Worm (Caenorhabditis elegans): ENCODE measurements around the gene T11F9.21.

The T11F9.21 gene

DNA sequence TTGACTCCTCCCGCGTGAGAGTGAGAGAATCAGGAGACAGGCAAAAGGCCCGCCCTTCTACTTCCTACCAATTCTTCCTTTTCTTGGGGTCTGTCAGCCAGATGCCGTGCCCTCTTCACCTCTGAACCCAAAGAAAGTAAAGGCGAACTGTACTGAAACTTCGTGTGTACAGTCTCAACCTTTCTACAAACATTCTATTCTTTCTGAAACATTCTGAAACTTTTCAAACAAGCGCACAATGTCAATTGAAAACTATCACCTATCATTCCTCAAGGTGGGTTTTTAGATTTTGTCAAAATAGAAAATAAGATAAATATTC is 39.9 kb downstream of the T11F9.21 start (continued):
- TF ChIP-seq K12H6.12 (tag; optimal IDR thresholded peaks at IDR 0.05) (no peak), T07F8.4 (tag; optimal IDR thresholded peaks at IDR 0.05) (no peak), cebp-1 (GFP tag; IDR thresholded peaks at IDR 0.05) (no peak), cebp-1 (tag; optimal IDR thresholded peaks at IDR 0.05) (peak; percentile 22), ztf-22 (GFP tag; optimal IDR thresholded peaks at IDR 0.05) (no peak), ama-1 (optimal IDR thresholded peaks at IDR 0.05) (peak; percentile 52), ama-1 (GFP tag; optimal IDR thresholded peaks at IDR 0.05) (no peak), ets-4 (GFP tag; optimal IDR thresholded peaks at IDR 0.05) (no peak), lin-26 (GFP tag; IDR thresholded peaks at IDR 0.05) (no peak), gei-17 (GFP tag; optimal IDR thresholded peaks at IDR 0.05) (no peak), C06A6.2 (GFP tag; conservative IDR thresholded peaks at IDR 0.05) (0 out of 2 replicates have a peak, but pooled peaks have one; percentile 7)

DNA sequence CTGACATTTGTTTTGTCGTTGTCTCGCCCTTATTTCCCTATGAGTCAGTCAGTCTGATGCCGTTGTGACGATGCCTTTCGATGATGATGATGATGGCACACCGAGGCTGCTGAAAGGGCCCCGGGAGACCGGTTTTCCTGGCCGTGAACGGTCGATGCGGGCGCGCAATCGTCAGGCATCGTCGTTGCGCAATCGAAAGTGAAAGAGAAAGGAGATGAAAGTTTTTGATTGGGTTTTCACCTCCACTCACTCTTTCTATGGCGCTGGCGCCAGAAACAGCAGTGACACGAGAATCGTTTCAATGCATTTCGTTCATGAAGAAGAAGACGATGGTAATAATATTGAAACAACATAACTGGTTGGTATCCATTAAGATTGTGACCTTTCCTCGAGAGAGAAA is 40.4 kb downstream of the T11F9.21 start:
- TF ChIP-seq lag-1 (GFP tag; IDR thresholded peaks at IDR 0.05): no peak
- no peak for TF ChIP-seq sptf-2 (GFP tag; optimal IDR thresholded peaks at IDR 0.05)
- TF ChIP-seq ama-1 (optimal IDR thresholded peaks at IDR 0.05): no peak
- TF ChIP-seq ama-1 (GFP tag; optimal IDR thresholded peaks at IDR 0.05): no peak
- 0 out of 2 replicates have a peak, but pooled peaks have one; percentile 75 for TF ChIP-seq nhr-120 (GFP tag; IDR thresholded peaks at IDR 0.05)
- 0 out of 2 replicates have a peak, but pooled peaks have one; percentile 23 for TF ChIP-seq ceh-91 (GFP tag; IDR thresholded peaks at IDR 0.05)
- 0 out of 2 replicates have a peak, but pooled peaks have one; percentile 17 for TF ChIP-seq lin-26 (GFP tag; IDR thresholded peaks at IDR 0.05)
- no peak for TF ChIP-seq ztf-28 (GFP tag; IDR thresholded peaks at IDR 0.05)
- TF ChIP-seq rec-8 (tag; optimal IDR thresholded peaks at IDR 0.05): no peak
- TF ChIP-seq fkh-3 (tag; optimal IDR thresholded peaks at IDR 0.05): no peak
- TF ChIP-seq zfh-2 (GFP tag; conservative IDR thresholded peaks at IDR 0.05): peak; percentile 82
- TF ChIP-seq ceh-40 (GFP tag; IDR thresholded peaks at IDR 0.05): no peak
- TF ChIP-seq ztf-22 (GFP tag; optimal IDR thresholded peaks at IDR 0.05): no peak
- TF ChIP-seq F23B12.7 (tag; optimal IDR thresholded peaks at IDR 0.05; ENCODE audit: insufficient read depth): no peak
- 0 out of 2 replicates have a peak, but pooled peaks have one; percentile 33 for TF ChIP-seq ceh-58 (GFP tag; IDR thresholded peaks at IDR 0.05)
- no peak for TF ChIP-seq mes-4 (tag; optimal IDR thresholded peaks at IDR 0.05)
- no peak for TF ChIP-seq F37B4.10 (GFP tag; IDR thresholded peaks at IDR 0.05)
- TF ChIP-seq ceh-27 (GFP tag; optimal IDR thresholded peaks at IDR 0.05): peak; percentile 27
- TF ChIP-seq Y53G8AR.9 (GFP tag; conservative IDR thresholded peaks at IDR 0.05): 0 out of 2 replicates have a peak, but pooled peaks have one; percentile 19
- TF ChIP-seq F22D6.2 (tag; optimal IDR thresholded peaks at IDR 0.05): no peak
- no peak for TF ChIP-seq ceh-100 (GFP tag; IDR thresholded peaks at IDR 0.05)
- TF ChIP-seq mxl-1 (tag; optimal IDR thresholded peaks at IDR 0.05): no peak
- TF ChIP-seq cebp-1 (GFP tag; IDR thresholded peaks at IDR 0.05): no peak
- peak; percentile 16 for TF ChIP-seq cebp-1 (tag; optimal IDR thresholded peaks at IDR 0.05)
- TF ChIP-seq rcor-1 (GFP tag; IDR thresholded peaks at IDR 0.05): no peak
- no peak for TF ChIP-seq ztf-6 (GFP tag; IDR thresholded peaks at IDR 0.05)
- TF ChIP-seq snpc-1.3 (tag; optimal IDR thresholded peaks at IDR 0.05; ENCODE audit: insufficient read depth): no peak
- TF ChIP-seq T26A5.8 (tag; optimal IDR thresholded peaks at IDR 0.05): no peak
- 0 out of 2 replicates have a peak, but pooled peaks have one; percentile 37 for TF ChIP-seq C06A6.2 (GFP tag; conservative IDR thresholded peaks at IDR 0.05)
- TF ChIP-seq pbrm-1 (GFP tag; IDR thresholded peaks at IDR 0.05): peak; percentile 49; the same call in 1 of the 2 replicates
- peak; percentile 74 for TF ChIP-seq akir-1 (GFP tag; optimal IDR thresholded peaks at IDR 0.05)
- no peak for TF ChIP-seq C17E4.6 (GFP tag; IDR thresholded peaks at IDR 0.05)
- no peak for TF ChIP-seq unc-62 (GFP tag; optimal IDR thresholded peaks at IDR 0.05)
- TF ChIP-seq dpl-1 (GFP tag; optimal IDR thresholded peaks at IDR 0.05): no peak
- TF ChIP-seq rpc-1 (optimal IDR thresholded peaks at IDR 0.05): no peak
- no peak for TF ChIP-seq rpc-1 (tag; optimal IDR thresholded peaks at IDR 0.05)
